Worm (Caenorhabditis elegans) whole organism, L4/young adult: ENCODE results near the gene anmt-1.

Experiments used
- W03F9.2 ChIP-seq: fragments of 150-350 bp; optimal IDR thresholded peaks from 2 replicates; lab custom pipeline; 2014; ENCODE audit warnings: missing biosample characterization, missing genetic modification characterization
- dao-5 ChIP-seq: sonication (generic microtip); optimal IDR thresholded peaks from 2 replicates; lab custom pipeline; 2016; ENCODE audit warnings: missing genotype, missing genetic modification characterization, moderate library complexity, missing compliant biosample characterization
- him-1 ChIP-seq: sonication (generic microtip); optimal IDR thresholded peaks from 2 replicates; lab custom pipeline; 2016; ENCODE audit warnings: missing genotype, missing genetic modification reagents, missing genetic modification characterization, missing compliant biosample characterization

anmt-1 gene

DNA sequence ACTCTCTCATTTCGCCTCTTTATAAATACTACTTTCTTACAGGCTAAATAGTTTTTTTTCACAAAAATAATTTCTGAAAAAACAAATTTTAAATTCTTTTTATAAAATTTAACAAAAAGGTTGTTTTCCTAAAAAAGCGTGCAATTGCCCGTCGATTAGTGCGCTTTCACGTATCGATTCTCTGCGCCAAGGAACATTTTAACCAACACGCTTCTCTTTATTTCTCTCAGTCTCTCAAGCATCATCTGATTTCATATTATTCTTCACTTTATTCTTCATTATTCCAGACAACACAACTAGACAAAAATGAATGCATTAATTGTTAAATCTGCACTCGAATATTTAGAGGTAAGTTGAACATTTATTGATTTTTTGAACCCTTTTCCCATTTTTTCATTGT, 5.0 kb downstream of the anmt-1 start, which contains the start of gene B0303.4:
Gene B0303.4 (plus strand): TSS at position 196 of the 400 bp plus-strand sequence.
- TF ChIP-seq W03F9.2 (tag; lab: Kevin White, UChicago) = peak; percentile 22
- no peak for TF ChIP-seq dao-5 (tag; lab: Kevin White, UChicago)

DNA sequence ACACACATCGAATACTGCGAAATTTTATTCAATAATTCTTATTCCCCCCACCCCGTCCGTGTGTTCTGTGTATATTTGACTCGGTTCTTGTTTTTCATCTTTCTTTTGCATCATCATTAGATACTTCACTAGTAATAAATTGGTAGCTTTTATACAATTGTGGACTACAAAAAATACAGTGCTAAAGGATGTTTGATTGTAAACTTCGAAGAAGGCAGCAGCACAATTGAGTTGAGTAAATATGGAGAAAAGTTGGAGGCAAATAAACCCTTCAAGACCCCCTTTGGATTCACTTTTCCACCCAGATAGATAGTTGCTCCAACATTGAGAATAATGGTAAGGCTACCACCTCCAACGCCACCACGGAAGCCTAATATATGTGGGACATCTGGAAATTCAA, 8.7 kb downstream of the anmt-1 start, which contains the start of gene B0303.7:
Gene B0303.7 (plus strand): TSS at position 301 of the 400 bp plus-strand sequence.
- TF ChIP-seq dao-5 (tag; lab: Kevin White, UChicago) (no peak), W03F9.2 (tag; lab: Kevin White, UChicago) (no peak), him-1 (tag; lab: Kevin White, UChicago) (no peak)

DNA sequence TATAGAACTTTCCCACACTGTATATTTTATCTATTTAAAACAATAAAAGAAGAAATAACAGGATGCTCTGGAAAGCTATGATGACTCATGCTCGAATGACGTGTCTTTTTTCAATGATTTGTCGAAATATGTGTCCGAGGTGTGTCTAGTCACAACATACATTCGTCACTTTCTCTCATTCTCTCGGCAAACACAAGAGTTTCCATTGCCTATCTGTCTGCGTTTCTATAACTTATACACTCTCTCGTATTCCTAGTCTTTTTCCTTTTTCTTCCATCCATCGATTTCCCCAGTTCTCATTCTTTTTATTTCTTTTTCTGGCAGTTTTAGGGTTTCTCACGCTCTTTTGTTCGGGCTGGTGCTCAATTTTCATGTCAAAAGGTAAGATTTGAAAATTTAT, 12.1 kb downstream of the anmt-1 start:
- TF ChIP-seq dao-5 (tag; lab: Kevin White, UChicago) = no peak
- no peak for TF ChIP-seq W03F9.2 (tag; lab: Kevin White, UChicago)

DNA sequence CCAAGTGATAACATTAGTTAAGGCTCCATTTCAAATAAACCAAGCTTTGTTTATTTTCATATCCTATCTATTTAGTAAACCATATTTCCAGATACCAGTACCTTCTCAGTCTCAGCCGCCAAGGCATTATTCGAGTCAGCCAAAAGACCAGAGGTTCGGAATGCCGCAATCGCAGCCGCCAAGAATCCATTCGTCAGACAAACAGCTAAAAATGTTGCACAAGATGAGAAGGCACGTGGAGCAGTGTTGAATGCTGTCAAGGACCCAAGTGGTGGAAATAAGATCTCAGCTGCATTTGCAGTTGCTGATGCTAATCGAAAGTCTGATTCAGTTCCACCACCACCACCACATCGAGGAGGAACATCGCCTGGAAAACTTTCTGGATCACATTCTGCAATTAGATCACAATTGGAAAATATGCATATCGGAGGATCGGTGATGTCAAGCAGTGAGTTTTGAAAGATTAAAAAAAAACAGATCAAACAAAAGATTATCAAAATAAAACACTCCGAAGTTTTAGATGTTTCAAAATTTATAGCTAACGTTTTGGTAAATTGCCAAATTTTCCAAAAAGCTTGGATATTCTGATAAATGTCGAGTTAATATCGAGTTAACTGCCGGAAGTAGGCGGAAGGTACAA, 12.8 kb downstream of the anmt-1 start:
- TF ChIP-seq dao-5 (tag; lab: Kevin White, UChicago) (no peak), him-1 (tag; lab: Kevin White, UChicago) (no peak), W03F9.2 (tag; lab: Kevin White, UChicago) (no peak)

DNA sequence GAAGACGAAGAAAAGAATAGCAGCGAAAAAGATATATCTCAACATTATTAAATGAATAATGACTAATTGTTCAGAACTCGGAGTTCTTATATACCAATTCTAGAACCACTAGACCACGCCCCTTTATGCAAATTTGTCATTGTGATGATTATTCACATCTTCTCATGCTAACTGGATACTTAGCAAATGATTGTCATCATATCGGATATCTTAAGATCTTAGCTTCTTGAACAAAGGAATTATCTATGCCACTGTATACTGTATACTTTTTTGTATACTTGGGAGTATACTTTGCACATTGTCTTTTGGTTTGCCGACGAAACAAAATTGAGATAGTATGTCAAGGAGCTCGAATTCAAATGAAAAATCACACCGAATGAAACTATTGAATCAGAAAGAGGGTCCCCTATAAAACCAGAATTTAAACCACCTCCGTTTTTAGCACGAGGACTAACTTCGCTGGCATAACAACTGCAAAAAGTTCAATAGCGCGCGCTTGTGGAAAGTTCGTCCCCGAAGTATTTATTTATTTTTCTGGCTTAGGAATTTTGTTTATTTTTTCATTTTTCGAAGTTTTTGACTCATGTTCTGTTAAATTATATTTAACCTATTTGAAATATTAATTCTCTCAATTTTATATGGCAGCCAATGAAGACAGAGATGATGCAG, 15.8 kb downstream of the anmt-1 start, which contains the start of the genes sdz-1 and vps-33.1:
Gene sdz-1 (minus strand): TSS at position 51 of the 669 bp plus-strand sequence.
Gene vps-33.1 (plus strand): TSS at position 639 of the 669 bp plus-strand sequence.
- no peak for TF ChIP-seq dao-5 (tag; lab: Kevin White, UChicago)
- no peak for TF ChIP-seq him-1 (tag; lab: Kevin White, UChicago)
- TF ChIP-seq W03F9.2 (tag; lab: Kevin White, UChicago) = no peak

DNA sequence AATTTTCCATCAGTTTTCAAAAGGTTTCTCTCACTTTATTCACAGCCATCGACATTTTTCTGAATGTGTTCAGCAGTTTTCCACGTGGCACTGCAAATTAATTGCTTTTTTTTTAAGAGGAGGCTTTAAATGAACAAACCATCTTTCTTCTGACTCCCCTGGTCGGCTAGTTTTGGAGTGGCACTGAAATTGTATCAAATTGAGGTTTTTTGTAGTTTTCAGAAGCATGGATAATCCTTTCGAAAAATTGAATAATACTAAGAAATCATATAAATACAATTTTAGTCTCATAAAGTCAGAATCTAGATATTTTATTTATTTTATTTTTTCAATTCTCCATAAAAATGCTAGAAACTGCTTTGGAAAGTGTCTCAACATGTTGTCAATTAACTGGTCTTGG, 20.2 kb downstream of the anmt-1 start, which contains the start of gene B0303.16:
Gene B0303.16 (plus strand): TSS at position 301 of the 400 bp plus-strand sequence.
- TF ChIP-seq W03F9.2 (tag; lab: Kevin White, UChicago) = no peak
- no peak for TF ChIP-seq dao-5 (tag; lab: Kevin White, UChicago)
- no peak for TF ChIP-seq him-1 (tag; lab: Kevin White, UChicago)

DNA sequence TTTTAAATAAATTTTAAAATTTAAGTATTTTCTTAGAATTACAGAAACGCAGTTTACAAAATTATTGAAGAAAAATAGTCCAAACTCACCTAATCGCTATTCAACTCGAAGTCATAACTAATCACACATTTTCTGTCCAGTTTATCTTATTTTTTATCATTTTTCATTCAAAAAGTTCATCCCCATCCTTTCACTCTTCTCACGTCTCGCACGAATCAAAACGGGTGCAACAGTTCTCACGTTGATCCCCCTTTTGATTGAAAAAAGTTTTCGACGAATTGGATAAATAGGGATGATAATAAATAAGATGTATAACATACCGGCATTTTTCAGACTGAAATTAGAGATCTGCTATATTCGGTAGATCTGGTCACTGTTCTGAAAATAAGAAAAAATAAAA, 25.1 kb downstream of the anmt-1 start:
- TF ChIP-seq dao-5 (tag; lab: Kevin White, UChicago) = no peak
- TF ChIP-seq him-1 (tag; lab: Kevin White, UChicago) = no peak
- no peak for TF ChIP-seq W03F9.2 (tag; lab: Kevin White, UChicago)

DNA sequence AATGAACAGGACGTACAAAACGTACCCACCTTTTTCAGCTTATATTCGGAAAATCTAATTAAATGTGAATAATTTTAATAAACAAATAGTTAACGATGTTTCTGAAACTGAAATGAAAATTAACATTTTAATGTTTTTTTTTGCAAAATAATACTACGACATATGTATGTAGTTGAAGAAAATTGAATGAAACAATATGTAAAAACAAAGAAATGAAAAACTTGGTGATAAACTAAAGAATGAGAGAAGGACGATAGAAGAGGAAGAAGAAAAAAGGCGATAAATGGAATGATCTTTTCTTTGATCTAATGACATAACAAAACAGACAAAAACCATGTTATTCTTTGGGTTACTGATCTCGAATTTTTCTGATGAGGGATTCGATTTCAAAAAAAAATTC, 25.7 kb downstream of the anmt-1 start, which contains the start of gene B0303.11:
Gene B0303.11 (minus strand): TSS at position 101 of the 400 bp plus-strand sequence.
- TF ChIP-seq him-1 (tag; lab: Kevin White, UChicago) = no peak
- no peak for TF ChIP-seq dao-5 (tag; lab: Kevin White, UChicago)
- no peak for TF ChIP-seq W03F9.2 (tag; lab: Kevin White, UChicago)

DNA sequence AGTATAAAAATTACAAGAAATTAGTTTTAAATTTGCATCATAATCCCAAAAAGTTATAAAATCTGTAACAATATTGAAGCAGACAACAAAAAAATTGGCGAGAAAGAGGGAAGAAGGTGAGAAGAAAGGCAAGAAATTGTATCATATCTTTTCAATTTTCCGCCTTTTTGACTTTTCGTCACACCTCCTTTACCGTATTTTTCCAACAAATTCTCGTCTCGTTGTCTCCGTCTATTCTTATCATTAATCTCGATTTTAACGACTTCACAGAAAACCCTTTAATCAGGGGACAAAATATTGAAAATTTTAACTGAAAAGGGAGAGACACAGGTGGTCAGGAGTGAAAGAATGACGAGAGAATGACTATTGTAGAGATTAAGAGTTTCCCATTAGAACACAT, 28.4 kb downstream of the anmt-1 start:
- no peak for TF ChIP-seq him-1 (tag; lab: Kevin White, UChicago)
- TF ChIP-seq W03F9.2 (tag; lab: Kevin White, UChicago) = no peak
- no peak for TF ChIP-seq dao-5 (tag; lab: Kevin White, UChicago)

DNA sequence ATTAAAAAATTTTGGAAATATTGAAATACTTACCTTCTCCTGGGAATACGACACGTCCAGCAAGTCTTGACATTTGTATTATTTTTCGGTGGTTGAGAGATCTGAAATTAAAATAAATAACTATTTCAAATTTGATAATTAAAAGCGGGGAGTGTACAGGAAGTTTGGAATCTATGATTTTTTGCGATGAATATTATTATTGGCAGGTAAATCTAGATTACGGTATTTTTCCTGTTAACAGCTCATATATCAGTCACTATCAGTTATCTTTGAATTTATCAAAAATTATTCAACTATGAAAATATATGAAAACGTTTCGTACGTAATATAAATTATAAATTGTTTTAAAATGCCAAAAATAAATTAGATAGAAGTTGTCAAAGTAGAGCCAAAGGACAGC, 31.5 kb downstream of the anmt-1 start, which contains the start of gene B0303.14:
Gene B0303.14 (minus strand): TSS at position 101 of the 400 bp plus-strand sequence.
- no peak for TF ChIP-seq him-1 (tag; lab: Kevin White, UChicago)

DNA sequence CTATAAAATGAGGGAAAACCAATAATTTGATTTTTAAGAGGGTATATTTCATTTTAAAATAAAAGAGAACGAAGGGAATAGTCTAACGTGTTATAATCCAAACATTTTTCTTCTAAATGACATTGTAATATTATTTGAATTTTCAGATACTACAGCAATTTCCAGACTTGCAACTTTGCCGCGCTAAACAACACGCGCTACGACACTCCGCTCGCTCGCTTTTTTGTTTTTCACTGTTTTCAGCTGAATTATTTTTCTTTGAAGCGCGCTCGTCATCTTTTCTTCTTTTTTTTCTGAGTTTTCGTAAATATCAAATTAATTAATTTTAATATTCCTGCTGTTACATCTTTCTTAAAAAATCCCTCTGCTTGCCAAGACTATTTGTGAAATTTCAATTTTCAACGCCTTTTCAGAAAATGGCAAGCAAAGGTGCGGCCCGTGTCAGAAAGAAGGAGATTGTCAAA, 32.7 kb downstream of the anmt-1 start, which contains the start of gene mrpl-11:
Gene mrpl-11 (plus strand): TSS at position 414 of the 464 bp plus-strand sequence.
- TF ChIP-seq dao-5 (tag; lab: Kevin White, UChicago) (no peak), W03F9.2 (tag; lab: Kevin White, UChicago) (no peak), him-1 (tag; lab: Kevin White, UChicago) (no peak)

DNA sequence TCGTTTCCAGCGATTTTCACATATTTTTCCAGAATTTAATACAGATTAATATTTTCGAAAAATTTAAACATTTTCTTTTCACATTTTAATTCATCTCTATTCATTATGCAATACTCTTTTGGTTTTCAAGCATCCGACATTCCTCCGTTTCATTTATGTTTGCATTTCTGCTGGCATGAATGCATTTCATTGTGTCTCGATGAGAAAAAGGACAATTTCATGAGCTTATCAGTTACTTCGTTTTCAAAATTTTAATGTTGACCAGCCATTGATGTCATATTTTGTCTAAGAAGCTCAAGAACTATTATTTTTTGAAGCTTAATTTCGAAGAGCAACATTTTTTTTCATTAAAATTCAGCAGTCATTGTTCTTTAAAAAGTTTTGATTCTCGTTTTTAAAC, 34.0 kb downstream of the anmt-1 start:
- TF ChIP-seq W03F9.2 (tag; lab: Kevin White, UChicago) (no peak), dao-5 (tag; lab: Kevin White, UChicago) (no peak), him-1 (tag; lab: Kevin White, UChicago) (no peak)

DNA sequence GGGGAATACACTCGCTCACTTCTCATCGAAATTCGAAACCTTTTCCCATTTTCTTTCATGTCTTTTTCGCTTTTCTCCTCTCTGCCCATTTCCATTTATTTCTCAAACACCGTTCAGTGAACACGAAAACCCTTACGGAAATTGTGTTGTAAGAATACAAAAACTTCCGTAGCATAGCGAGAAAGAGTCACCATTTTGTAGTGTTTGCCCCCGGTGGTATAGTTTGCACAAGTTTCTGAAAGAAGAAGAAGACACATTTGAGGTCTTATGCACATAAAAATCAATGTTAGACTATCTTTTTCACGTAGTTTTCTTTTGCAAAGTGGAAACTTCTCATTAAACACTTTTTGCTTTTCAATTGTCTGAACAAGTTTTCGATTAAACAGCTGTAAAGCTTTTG, 34.5 kb downstream of the anmt-1 start:
- TF ChIP-seq dao-5 (tag; lab: Kevin White, UChicago) = no peak
- no peak for TF ChIP-seq W03F9.2 (tag; lab: Kevin White, UChicago)
- TF ChIP-seq him-1 (tag; lab: Kevin White, UChicago) = no peak
